Worm (Caenorhabditis elegans) whole organism, mixed stage, embryonic: ENCODE results near the gene ador-1.

Experiments
- elt-1 ChIP-seq: sonication (generic microtip); optimal IDR thresholded peaks from 2 replicates; lab custom pipeline; 2017; ENCODE audit warnings: missing genetic modification characterization, mild to moderate bottlenecking, missing compliant biosample characterization, antibody characterized with exemption, moderate library complexity, borderline replicate concordance; ENCODE audit not compliant: insufficient read depth
- elt-3 ChIP-seq: fragments of 150-350 bp; optimal IDR thresholded peaks from 2 replicates; lab custom pipeline; 2014; ENCODE audit warnings: missing biosample characterization, missing genetic modification characterization
- lin-13 ChIP-seq: fragments of 150-350 bp; optimal IDR thresholded peaks from 2 replicates; lab custom pipeline; 2014; ENCODE audit warnings: missing biosample characterization, missing genetic modification characterization
- lsy-2 ChIP-seq: fragments of 150-350 bp; optimal IDR thresholded peaks from 2 replicates; lab custom pipeline; 2014; ENCODE audit warnings: missing biosample characterization, missing genetic modification characterization
- nhr-76 ChIP-seq: sonication (generic microtip); optimal IDR thresholded peaks from 2 replicates; lab custom pipeline; 2017; ENCODE audit warnings: missing biosample characterization, missing genetic modification characterization
- pha-4 ChIP-seq: fragments of 150-350 bp; optimal IDR thresholded peaks from 2 replicates; lab custom pipeline; 2018; ENCODE audit warnings: missing biosample characterization, missing genetic modification reagents, missing genetic modification characterization
- sem-2 ChIP-seq: fragments of 200-800 bp; sonication (Bioruptor generic); optimal IDR thresholded peaks from 2 replicates; lab custom pipeline; 2018; ENCODE audit warnings: mild to moderate bottlenecking, missing genetic modification characterization, missing compliant biosample characterization
- unc-120 ChIP-seq: sonication (generic microtip); optimal IDR thresholded peaks from 2 replicates; lab custom pipeline; 2017; ENCODE audit warnings: missing genetic modification characterization, missing compliant biosample characterization; ENCODE audit not compliant: poor library complexity, severe bottlenecking
- zip-8 ChIP-seq: fragments of 150-350 bp; optimal IDR thresholded peaks from 2 replicates; lab custom pipeline; 2014; ENCODE audit warnings: missing biosample characterization, missing genetic modification characterization
- ztf-11 ChIP-seq: fragments of 150-350 bp; optimal IDR thresholded peaks from 2 replicates; lab custom pipeline; 2014; ENCODE audit warnings: missing biosample characterization, missing genetic modification characterization

- no peak for TF ChIP-seq elt-3 (tag; lab: Kevin White, UChicago)
- no peak for TF ChIP-seq nhr-76
- TF ChIP-seq sem-2 (GFP tag; lab: Kevin White, UChicago): no peak
- no peak for TF ChIP-seq zip-8 (tag; lab: Kevin White, UChicago)
- no peak for TF ChIP-seq unc-120 (tag; lab: Kevin White, UChicago)
- no peak for TF ChIP-seq pha-4 (tag; lab: Kevin White, UChicago)
- TF ChIP-seq elt-1 (tag; lab: Kevin White, UChicago): no peak
- no peak for TF ChIP-seq lin-13 (tag; lab: Kevin White, UChicago)
- TF ChIP-seq lsy-2: no peak
- no peak for TF ChIP-seq ztf-11
Observed at ce11 chrII:12516313-12516712, 13.6 kb upstream of the ador-1 start, which contains the start of gene srh-61.
